Fruit fly (Drosophila melanogaster): ENCODE data around the gene RpL13A.

RpL13A gene

DNA sequence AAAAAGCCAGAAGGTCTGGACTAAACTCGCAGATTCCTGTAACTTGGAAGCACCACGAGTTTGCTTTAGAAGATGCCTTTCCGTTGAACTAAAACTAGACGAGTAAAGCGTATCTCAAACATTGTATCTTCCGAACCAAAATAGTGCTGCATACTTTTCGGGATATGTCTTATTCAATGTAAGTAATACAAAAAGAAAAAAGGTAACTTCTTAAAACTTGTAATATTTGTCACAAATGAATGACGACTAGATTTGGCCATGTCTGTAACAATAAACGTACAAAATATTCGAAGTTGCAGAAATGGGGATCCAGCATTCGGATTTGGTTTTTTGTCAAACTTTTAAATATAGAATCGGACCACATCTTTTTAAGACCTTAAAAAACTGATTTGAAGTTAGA, 29.4 kb upstream of the RpL13A start:
- no peak for TF ChIP-seq CG11617 (GFP tag; optimal IDR thresholded peaks at IDR 0.05)
- TF ChIP-seq tj (GFP tag; optimal IDR thresholded peaks at IDR 0.05), result peak; percentile 40
- no peak for TF ChIP-seq toe (GFP tag; optimal IDR thresholded peaks at IDR 0.05)

- TF ChIP-seq kay (GFP tag; ENCODE audit: borderline replicate concordance) (no peak), CG33017 (tag; optimal IDR thresholded peaks at IDR 0.05) (no peak), Mnt (GFP tag; optimal IDR thresholded peaks at IDR 0.05) (peak; percentile 97), CG7045 (GFP tag; optimal IDR thresholded peaks at IDR 0.05) (no peak), bab1 (GFP tag; optimal IDR thresholded peaks at IDR 0.05) (no peak), toe (GFP tag; optimal IDR thresholded peaks at IDR 0.05) (no peak), cnc (optimal IDR thresholded peaks at IDR 0.05) (no peak), ovo (GFP tag; optimal IDR thresholded peaks at IDR 0.05) (peak; percentile 4), CG12768 (GFP tag; optimal IDR thresholded peaks at IDR 0.05) (no peak), Clk (GFP tag; optimal IDR thresholded peaks at IDR 0.05) (no peak), CG11617 (GFP tag; optimal IDR thresholded peaks at IDR 0.05) (no peak), Hr96 (GFP tag; optimal IDR thresholded peaks at IDR 0.05) (no peak), cic (GFP tag; optimal IDR thresholded peaks at IDR 0.05) (peak; percentile 45), pad (GFP tag; optimal IDR thresholded peaks at IDR 0.05) (no peak), CG5204 (GFP tag; optimal IDR thresholded peaks at IDR 0.05) (no peak), CG7101 (tag; optimal IDR thresholded peaks at IDR 0.05) (no peak), tj (GFP tag; optimal IDR thresholded peaks at IDR 0.05) (peak; percentile 8), CG1620 (GFP tag; optimal IDR thresholded peaks at IDR 0.05) (no peak), Crg-1 (GFP tag; optimal IDR thresholded peaks at IDR 0.05) (no peak), CG14711 (tag; optimal IDR thresholded peaks at IDR 0.05) (peak; percentile 36)
Observed at dm6 chr3R:5599521-5600360, 24.5 kb upstream of the RpL13A start.

DNA sequence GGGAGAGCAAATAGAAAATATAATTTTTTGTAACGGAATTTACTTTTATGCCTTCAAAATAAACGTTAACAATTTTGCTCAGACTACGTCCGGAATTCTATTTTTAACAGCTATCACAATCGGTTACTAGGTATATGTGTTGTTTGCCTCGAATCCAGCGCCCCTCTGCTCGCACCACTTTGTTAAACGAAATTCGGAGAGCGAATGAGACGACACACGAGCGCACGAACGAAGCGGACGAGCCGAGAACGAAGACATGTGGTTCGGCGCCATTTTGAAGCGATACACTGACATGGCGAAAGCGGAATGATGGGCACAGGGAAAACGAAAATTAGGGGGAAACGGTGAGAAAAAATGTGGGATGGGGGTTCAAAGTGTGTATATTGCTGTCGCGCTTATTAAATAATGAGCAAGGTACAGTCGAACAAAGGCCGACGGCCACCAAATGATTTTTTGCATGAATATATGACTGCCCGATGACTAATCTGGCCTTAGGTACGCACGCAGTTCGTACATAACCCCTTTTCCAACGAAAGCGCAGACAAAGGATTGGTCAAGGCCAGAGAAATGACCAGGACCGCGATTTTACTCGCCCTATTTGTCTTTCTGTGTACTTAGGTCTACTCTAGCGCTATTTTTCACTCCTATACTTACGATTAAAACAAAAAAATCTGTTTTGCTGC, 23.8 kb upstream of the RpL13A start:
- TF ChIP-seq Crg-1 (GFP tag; optimal IDR thresholded peaks at IDR 0.05) (no peak), Hr96 (GFP tag; optimal IDR thresholded peaks at IDR 0.05) (no peak), CG5204 (GFP tag; optimal IDR thresholded peaks at IDR 0.05) (no peak), cic (GFP tag; optimal IDR thresholded peaks at IDR 0.05) (peak; percentile 87), Mnt (GFP tag; optimal IDR thresholded peaks at IDR 0.05) (peak; percentile 96), CG11617 (GFP tag; optimal IDR thresholded peaks at IDR 0.05) (peak; percentile 65), ovo (GFP tag; optimal IDR thresholded peaks at IDR 0.05) (peak; percentile 76), CG12768 (GFP tag; optimal IDR thresholded peaks at IDR 0.05) (peak; percentile 87), CG14711 (tag; optimal IDR thresholded peaks at IDR 0.05) (no peak), CG33017 (tag; optimal IDR thresholded peaks at IDR 0.05) (peak; percentile 74), pad (GFP tag; optimal IDR thresholded peaks at IDR 0.05) (peak; percentile 67), Clk (GFP tag; optimal IDR thresholded peaks at IDR 0.05) (no peak), CG7101 (tag; optimal IDR thresholded peaks at IDR 0.05) (peak; percentile 69), tj (GFP tag; optimal IDR thresholded peaks at IDR 0.05) (peak; percentile 67), CG7045 (GFP tag; optimal IDR thresholded peaks at IDR 0.05) (peak; percentile 66), cnc (optimal IDR thresholded peaks at IDR 0.05) (peak; percentile 63 to 95), toe (GFP tag; optimal IDR thresholded peaks at IDR 0.05) (no peak), bab1 (GFP tag; optimal IDR thresholded peaks at IDR 0.05) (peak; percentile 49), kay (GFP tag; ENCODE audit: borderline replicate concordance) (peak; percentile 97), CG1620 (GFP tag; optimal IDR thresholded peaks at IDR 0.05) (peak; percentile 32)

DNA sequence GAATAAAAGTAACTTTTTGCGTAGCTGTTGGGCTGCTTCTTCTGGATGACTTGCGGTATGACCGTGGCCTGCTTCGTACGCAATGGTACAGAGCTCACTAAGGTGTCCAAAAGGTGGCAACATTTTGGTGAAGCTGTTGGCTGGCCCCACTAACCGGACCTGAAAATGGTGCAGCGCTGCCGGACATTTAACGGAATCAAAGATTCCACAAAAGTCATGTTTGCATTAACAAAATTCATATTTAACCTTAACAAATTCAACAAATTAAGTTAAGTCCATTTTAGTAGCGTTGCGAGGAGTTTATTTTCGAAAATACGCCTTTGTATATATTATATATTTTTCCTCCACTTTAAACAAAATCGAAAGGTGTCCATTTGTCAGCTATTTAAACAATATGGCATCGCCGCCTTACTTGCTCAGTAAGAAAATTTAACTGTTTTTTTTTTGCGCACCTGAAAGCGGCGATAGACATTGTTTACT, 23.2 kb upstream of the RpL13A start, which contains the start of the genes kra and SecS:
TSS of gene kra (minus strand) at position 93 of the 480 bp plus-strand sequence.
TSS of gene SecS (plus strand) at position 390 of the 480 bp plus-strand sequence.
- TF ChIP-seq CG7045 (GFP tag; optimal IDR thresholded peaks at IDR 0.05) (peak; percentile 9), pad (GFP tag; optimal IDR thresholded peaks at IDR 0.05) (no peak), bab1 (GFP tag; optimal IDR thresholded peaks at IDR 0.05) (peak; percentile 46), kay (GFP tag; ENCODE audit: borderline replicate concordance) (peak; percentile 94), Hr96 (GFP tag; optimal IDR thresholded peaks at IDR 0.05) (no peak), Mnt (GFP tag; optimal IDR thresholded peaks at IDR 0.05) (no peak), CG7101 (tag; optimal IDR thresholded peaks at IDR 0.05) (peak; percentile 70), cic (GFP tag; optimal IDR thresholded peaks at IDR 0.05) (no peak), tj (GFP tag; optimal IDR thresholded peaks at IDR 0.05) (no peak), CG33017 (tag; optimal IDR thresholded peaks at IDR 0.05) (peak; percentile 41), CG14711 (tag; optimal IDR thresholded peaks at IDR 0.05) (peak; percentile 60), Clk (GFP tag; optimal IDR thresholded peaks at IDR 0.05) (peak; percentile 25), toe (GFP tag; optimal IDR thresholded peaks at IDR 0.05) (no peak), cnc (optimal IDR thresholded peaks at IDR 0.05) (no peak), CG12768 (GFP tag; optimal IDR thresholded peaks at IDR 0.05) (peak; percentile 14), CG1620 (GFP tag; optimal IDR thresholded peaks at IDR 0.05) (peak; percentile 80), CG5204 (GFP tag; optimal IDR thresholded peaks at IDR 0.05) (no peak), CG11617 (GFP tag; optimal IDR thresholded peaks at IDR 0.05) (peak; percentile 81), ovo (GFP tag; optimal IDR thresholded peaks at IDR 0.05) (peak; percentile 69), Crg-1 (GFP tag; optimal IDR thresholded peaks at IDR 0.05) (peak; percentile 76)

DNA sequence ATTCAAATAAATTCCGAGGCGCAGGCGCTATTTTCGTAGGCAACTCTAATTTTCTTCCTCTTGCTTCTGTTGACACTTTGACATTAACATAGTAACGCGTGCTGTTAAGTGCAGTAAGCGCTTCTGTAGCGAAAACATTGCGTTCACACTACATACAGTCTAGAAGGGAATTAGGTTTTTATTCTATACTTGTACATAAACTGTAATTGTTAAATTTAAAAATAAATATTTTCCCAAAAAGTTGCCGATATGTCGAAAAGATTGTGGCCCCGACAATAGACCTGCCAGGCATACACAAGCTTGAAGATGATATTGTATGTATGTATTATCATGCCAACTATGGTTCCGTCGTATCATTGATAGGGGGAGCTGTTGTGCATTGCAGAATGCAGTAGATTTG, 17.8 kb upstream of the RpL13A start, which contains the start of gene asl:
TSS of gene asl (minus strand) at position 67 of the 400 bp plus-strand sequence.
- TF ChIP-seq CG33017 (tag; optimal IDR thresholded peaks at IDR 0.05) (peak; percentile 52), pad (GFP tag; optimal IDR thresholded peaks at IDR 0.05) (peak; percentile 32), CG7101 (tag; optimal IDR thresholded peaks at IDR 0.05) (peak; percentile 60), Crg-1 (GFP tag; optimal IDR thresholded peaks at IDR 0.05) (no peak), ovo (GFP tag; optimal IDR thresholded peaks at IDR 0.05) (no peak), toe (GFP tag; optimal IDR thresholded peaks at IDR 0.05) (no peak), Clk (GFP tag; optimal IDR thresholded peaks at IDR 0.05) (no peak), CG5204 (GFP tag; optimal IDR thresholded peaks at IDR 0.05) (no peak), cic (GFP tag; optimal IDR thresholded peaks at IDR 0.05) (peak; percentile 25), CG1620 (GFP tag; optimal IDR thresholded peaks at IDR 0.05) (peak; percentile 45), bab1 (GFP tag; optimal IDR thresholded peaks at IDR 0.05) (peak; percentile 72), cnc (optimal IDR thresholded peaks at IDR 0.05) (no peak), kay (GFP tag; ENCODE audit: borderline replicate concordance) (no peak), Hr96 (GFP tag; optimal IDR thresholded peaks at IDR 0.05) (no peak), Mnt (GFP tag; optimal IDR thresholded peaks at IDR 0.05) (peak; percentile 59), CG12768 (GFP tag; optimal IDR thresholded peaks at IDR 0.05) (peak; percentile 11), CG7045 (GFP tag; optimal IDR thresholded peaks at IDR 0.05) (peak; percentile 44), tj (GFP tag; optimal IDR thresholded peaks at IDR 0.05) (no peak), CG11617 (GFP tag; optimal IDR thresholded peaks at IDR 0.05) (peak; percentile 43), CG14711 (tag; optimal IDR thresholded peaks at IDR 0.05) (peak; percentile 99)
